Worm (Caenorhabditis elegans): ENCODE data around the gene C17C3.5.

DNA sequence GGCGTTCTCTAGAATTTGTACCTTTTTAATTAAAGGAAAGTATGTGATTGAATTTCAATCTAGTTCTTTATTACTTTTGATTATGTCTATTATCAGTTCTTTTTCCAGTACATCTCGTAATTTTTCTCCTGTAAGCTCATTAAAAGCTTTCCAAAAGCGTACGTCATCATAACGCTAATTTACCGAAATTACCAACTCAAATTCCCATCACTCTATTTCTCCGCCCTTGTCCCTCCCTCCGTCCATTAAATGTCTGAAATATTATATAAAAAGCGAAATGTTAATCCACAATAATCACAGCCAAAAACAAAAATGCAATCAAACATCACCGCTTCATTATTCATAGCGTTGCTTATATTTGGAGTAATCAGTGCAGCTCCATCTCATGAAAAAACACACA, 2.7 kb downstream of the C17C3.5 start, which contains the start of gene ins-12:
- TF ChIP-seq nhr-23 (tag; optimal IDR thresholded peaks at IDR 0.05) (no peak), elt-3 (tag; optimal IDR thresholded peaks at IDR 0.05) (no peak), lsy-2 (tag; optimal IDR thresholded peaks at IDR 0.05) (no peak), ZK546.5 (tag; optimal IDR thresholded peaks at IDR 0.05) (no peak), aly-2 (tag; optimal IDR thresholded peaks at IDR 0.05) (no peak), zag-1 (tag; optimal IDR thresholded peaks at IDR 0.05) (no peak), unc-62 (GFP tag; optimal IDR thresholded peaks at IDR 0.05) (no peak), egl-27 (tag; optimal IDR thresholded peaks at IDR 0.05) (no peak), R02D3.7 (tag; optimal IDR thresholded peaks at IDR 0.05) (no peak), mdl-1 (tag; optimal IDR thresholded peaks at IDR 0.05) (no peak), alr-1 (tag; optimal IDR thresholded peaks at IDR 0.05) (no peak), ama-1 (optimal IDR thresholded peaks at IDR 0.05) (no peak), F13H6.1 (tag; optimal IDR thresholded peaks at IDR 0.05) (no peak)
